Worm (Caenorhabditis elegans): Measurements from ENCODE around the gene Y47D7A.12.
A peak's percentile ranks its signal among the peaks of the same experiment; 100 is the strongest.

Gene Y47D7A.12

ce11 chrV:4407519-4407918, 22.0 kb downstream of the Y47D7A.12 start, which contains the start of gene nhr-118 (continued):
- TF ChIP-seq lsy-2 (tag; optimal IDR thresholded peaks at IDR 0.05): no peak

- TF ChIP-seq lin-15B (tag; optimal IDR thresholded peaks at IDR 0.05) (no peak), swsn-7 (tag; optimal IDR thresholded peaks at IDR 0.05) (no peak), pax-3 (tag; optimal IDR thresholded peaks at IDR 0.05) (no peak), hlh-4 (tag; optimal IDR thresholded peaks at IDR 0.05) (no peak), ets-5 (GFP tag; IDR thresholded peaks at IDR 0.05) (no peak), nhr-20 (tag; optimal IDR thresholded peaks at IDR 0.05) (no peak), hpl-2 (GFP tag; optimal IDR thresholded peaks at IDR 0.05) (no peak), sup-37 (GFP tag; optimal IDR thresholded peaks at IDR 0.05) (no peak)
Observed at ce11 chrV:4401865-4402264, 27.6 kb downstream of the Y47D7A.12 start, which contains the start of gene F13A2.5. TSS of gene F13A2.5 (minus strand) at chrV:4401965.

ce11 chrV:4400118-4400517, 29.4 kb downstream of the Y47D7A.12 start, which contains the start of gene F13A2.4:
TSS of gene F13A2.4 (minus strand) at chrV:4400218.
- TF ChIP-seq nhr-90 (tag; optimal IDR thresholded peaks at IDR 0.05; ENCODE audit: poor library complexity) (no peak), nhr-47 (tag; optimal IDR thresholded peaks at IDR 0.05) (no peak), Y116A8C.19 (tag; optimal IDR thresholded peaks at IDR 0.05; ENCODE audit: borderline replicate concordance) (no peak), lin-35 (GFP tag; optimal IDR thresholded peaks at IDR 0.05) (no peak), C34B4.2 (tag; optimal IDR thresholded peaks at IDR 0.05) (no peak), fkh-10 (GFP tag; optimal IDR thresholded peaks at IDR 0.05) (no peak)

ce11 chrV:4398884-4399283, 30.6 kb downstream of the Y47D7A.12 start:
- no peak for TF ChIP-seq efl-1 (optimal IDR thresholded peaks at IDR 0.05)
- peak in 1 of 2 experiments; percentile 38 for TF ChIP-seq efl-1 (GFP tag; optimal IDR thresholded peaks at IDR 0.05 in 1 of 2)
- TF ChIP-seq snpc-4 (tag; optimal IDR thresholded peaks at IDR 0.05): no peak

- no peak for TF ChIP-seq hlh-17 (GFP tag; optimal IDR thresholded peaks at IDR 0.05; ENCODE audit: borderline replicate concordance)
- no peak for TF ChIP-seq efl-1 (optimal IDR thresholded peaks at IDR 0.05)
- TF ChIP-seq efl-1 (GFP tag; optimal IDR thresholded peaks at IDR 0.05 in 1 of 2): peak in 1 of 2 experiments; percentile 50
- TF ChIP-seq sptf-1 (tag; optimal IDR thresholded peaks at IDR 0.05): no peak
- TF ChIP-seq jun-1 (tag; optimal IDR thresholded peaks at IDR 0.05): no peak
- TF ChIP-seq nhr-47 (tag; optimal IDR thresholded peaks at IDR 0.05): no peak
- no peak for TF ChIP-seq tlp-1 (tag; optimal IDR thresholded peaks at IDR 0.05)
Observed at ce11 chrV:4398127-4398526, 31.3 kb downstream of the Y47D7A.12 start.

- no peak for TF ChIP-seq ceh-63 (GFP tag; optimal IDR thresholded peaks at IDR 0.05)
- TF ChIP-seq nhr-84 (tag; optimal IDR thresholded peaks at IDR 0.05): no peak
- no peak for TF ChIP-seq ztf-11 (tag; optimal IDR thresholded peaks at IDR 0.05)
- no peak for TF ChIP-seq vab-15 (tag; optimal IDR thresholded peaks at IDR 0.05)
- TF ChIP-seq lin-35 (GFP tag; optimal IDR thresholded peaks at IDR 0.05): no peak
- no peak for TF ChIP-seq nhr-76 (tag; optimal IDR thresholded peaks at IDR 0.05)
Observed at ce11 chrV:4396257-4396656, 33.2 kb downstream of the Y47D7A.12 start, which contains the start of gene F13A2.3. TSS of gene F13A2.3 (minus strand) at chrV:4396357.

ce11 chrV:4387916-4388315, 41.6 kb downstream of the Y47D7A.12 start:
- TF ChIP-seq ceh-88 (GFP tag; IDR thresholded peaks at IDR 0.05) (no peak), fkh-8 (tag; optimal IDR thresholded peaks at IDR 0.05) (no peak), blmp-1 (tag; optimal IDR thresholded peaks at IDR 0.05) (no peak), nhr-76 (tag; optimal IDR thresholded peaks at IDR 0.05) (no peak), nhr-90 (tag; optimal IDR thresholded peaks at IDR 0.05; ENCODE audit: poor library complexity) (no peak), nhr-28 (tag; optimal IDR thresholded peaks at IDR 0.05) (no peak), sup-37 (GFP tag; optimal IDR thresholded peaks at IDR 0.05) (no peak)
